Worm (Caenorhabditis elegans) whole organism, early embryonic: ENCODE results near the gene pud-4.
"Not testable (repeated sequence)": the region's sequence is repeated elsewhere in the genome, so short reads cannot be mapped to it uniquely, and the experiment has no call there.

Experiments
- B0310.2 ChIP-seq: sonication (generic microtip); optimal IDR thresholded peaks from 2 replicates; lab custom pipeline; 2016; ENCODE audit warnings: mild to moderate bottlenecking, missing genetic modification characterization, missing compliant biosample characterization
- F13C5.2 ChIP-seq: sonication (generic microtip); optimal IDR thresholded peaks from 2 replicates; lab custom pipeline; 2017; ENCODE audit warnings: mild to moderate bottlenecking, missing genetic modification characterization, inconsistent platforms, missing compliant biosample characterization
- aly-1 ChIP-seq: sonication (generic microtip); optimal IDR thresholded peaks from 2 replicates; lab custom pipeline; 2016; ENCODE audit warnings: missing genetic modification characterization, missing compliant biosample characterization
- ama-1 ChIP-seq: fragments of 150-350 bp; optimal IDR thresholded peaks from 2 replicates; lab custom pipeline; 2014
- ceh-13 ChIP-seq: fragments of 200-800 bp; sonication (Bioruptor generic); optimal IDR thresholded peaks from 2 replicates; lab custom pipeline; 2018; ENCODE audit warnings: mild to moderate bottlenecking, missing genetic modification characterization, missing compliant biosample characterization
- ceh-36 ChIP-seq: sonication (generic microtip); optimal IDR thresholded peaks from 2 replicates; lab custom pipeline; 2016; ENCODE audit warnings: missing genetic modification characterization, inconsistent platforms, missing compliant biosample characterization
- ets-7 ChIP-seq: sonication (generic microtip); optimal IDR thresholded peaks from 2 replicates; lab custom pipeline; 2016; ENCODE audit warnings: missing genotype, missing genetic modification characterization, missing compliant biosample characterization
- flt-1 ChIP-seq: fragments of 200-800 bp; sonication (Bioruptor generic); IDR thresholded peaks from 2 replicates; pipeline ENCODE4 v1.3.6; 2022; ENCODE audit warnings: missing genetic modification characterization, missing compliant biosample characterization
- hmbx-1 ChIP-seq: sonication (generic microtip); optimal IDR thresholded peaks from 2 replicates; lab custom pipeline; 2016; ENCODE audit warnings: mild to moderate bottlenecking, missing genetic modification characterization, missing compliant biosample characterization
- hmg-4 ChIP-seq: fragments of 200-800 bp; sonication (Bioruptor generic); optimal IDR thresholded peaks from 2 replicates; lab custom pipeline; 2018; ENCODE audit warnings: mild to moderate bottlenecking, missing genetic modification characterization, missing compliant biosample characterization
- hnd-1 ChIP-seq: sonication (generic microtip); optimal IDR thresholded peaks from 2 replicates; lab custom pipeline; 2016; ENCODE audit warnings: missing genetic modification characterization, missing compliant biosample characterization
- pes-1 ChIP-seq: fragments of 200-800 bp; sonication (Bioruptor generic); IDR thresholded peaks from 2 replicates; pipeline ENCODE4 v1.3.6; 2022; ENCODE audit warnings: missing genetic modification reagents, missing genetic modification characterization, missing compliant biosample characterization
- scrt-1 ChIP-seq: fragments of 200-800 bp; sonication (Bioruptor generic); IDR thresholded peaks from 2 replicates; pipeline ENCODE4 v1.3.6; 2022; ENCODE audit warnings: missing genetic modification characterization, missing compliant biosample characterization
- sea-1 ChIP-seq: fragments of 200-800 bp; sonication (Bioruptor generic); conservative IDR thresholded peaks from 2 replicates; pipeline ENCODE4 v1.3.6; 2022; ENCODE audit warnings: missing genetic modification characterization, missing compliant biosample characterization
- tbx-11 ChIP-seq: fragments of 200-800 bp; sonication (Bioruptor generic); IDR thresholded peaks from 2 replicates; pipeline ENCODE4 v1.3.6; 2022; ENCODE audit warnings: missing genetic modification characterization, missing compliant biosample characterization
- tbx-37 ChIP-seq: fragments of 200-800 bp; sonication (Bioruptor generic); conservative IDR thresholded peaks from 2 replicates; pipeline ENCODE4 v1.3.6; 2022; ENCODE audit warnings: missing genetic modification reagents, missing genetic modification characterization, missing compliant biosample characterization
- tra-4 ChIP-seq: sonication (generic microtip); optimal IDR thresholded peaks from 2 replicates; lab custom pipeline; 2017; ENCODE audit warnings: missing genetic modification characterization, missing compliant biosample characterization

pud-4 gene

ce11 chrV:2321001-2321400 lies 5.5 kb upstream of the pud-4 start, which contains the start of gene Y19D10B.6:
Y19D10B.6 (minus strand) TSS chrV:2321101.
- TF ChIP-seq hmbx-1; scrt-1 (GFP tag; lab: Robert Waterston, UW); ceh-36: not testable (repeated sequence)

- not testable (repeated sequence) for TF ChIP-seq hmg-4 (GFP tag; lab: Kevin White, UChicago); sea-1 (GFP tag; lab: Robert Waterston, UW); hmbx-1
Observed at ce11 chrV:2322466-2322865, 4.0 kb upstream of the pud-4 start, which contains the start of gene pud-1.2. pud-1.2 (minus strand) TSS chrV:2322566.

DNA sequence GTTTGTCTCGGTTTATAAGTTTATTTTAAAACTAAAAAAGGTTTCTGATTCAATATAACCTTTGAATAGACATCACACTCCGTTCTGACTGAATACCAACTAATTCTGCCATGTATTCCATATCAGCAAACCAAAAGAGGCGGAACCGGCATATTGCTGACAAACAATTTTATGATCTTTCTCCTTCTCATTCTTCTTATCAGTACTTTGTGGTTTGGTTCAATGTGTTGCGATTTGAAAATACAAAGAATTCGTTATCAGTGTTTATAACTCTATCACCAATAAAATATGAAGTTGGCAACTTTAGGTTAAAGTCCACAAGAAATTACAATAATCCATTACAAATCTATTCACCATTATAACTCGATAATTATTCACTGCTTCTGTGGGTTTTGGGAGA lies 2.2 kb upstream of the pud-4 start:
- TF ChIP-seq flt-1 (GFP tag; lab: Robert Waterston, UW) (no peak), ceh-13 (GFP tag; lab: Kevin White, UChicago) (no peak), ceh-36 (no peak), tbx-11 (GFP tag; lab: Robert Waterston, UW) (no peak), tbx-37 (GFP tag; lab: Robert Waterston, UW) (no peak)

ce11 chrV:2325052-2325451 lies 1.4 kb upstream of the pud-4 start, which contains the start of gene pud-3:
pud-3 (minus strand) TSS chrV:2325152.
- TF ChIP-seq hmbx-1 (no peak), pes-1 (GFP tag; lab: Robert Waterston, UW) (no peak), scrt-1 (GFP tag; lab: Robert Waterston, UW) (no peak), tbx-11 (GFP tag; lab: Robert Waterston, UW) (no peak), sea-1 (GFP tag; lab: Robert Waterston, UW) (no peak), B0310.2 (tag; lab: Kevin White, UChicago) (no peak), hmg-4 (GFP tag; lab: Kevin White, UChicago) (no peak), ets-7 (no peak), ceh-13 (GFP tag; lab: Kevin White, UChicago) (no peak), F13C5.2 (no peak), aly-1 (no peak), flt-1 (GFP tag; lab: Robert Waterston, UW) (no peak), ceh-36 (no peak), tra-4 (tag; lab: Kevin White, UChicago) (no peak), ama-1 (lab: Kevin White, UChicago) (no peak), tbx-37 (GFP tag; lab: Robert Waterston, UW) (no peak)

DNA sequence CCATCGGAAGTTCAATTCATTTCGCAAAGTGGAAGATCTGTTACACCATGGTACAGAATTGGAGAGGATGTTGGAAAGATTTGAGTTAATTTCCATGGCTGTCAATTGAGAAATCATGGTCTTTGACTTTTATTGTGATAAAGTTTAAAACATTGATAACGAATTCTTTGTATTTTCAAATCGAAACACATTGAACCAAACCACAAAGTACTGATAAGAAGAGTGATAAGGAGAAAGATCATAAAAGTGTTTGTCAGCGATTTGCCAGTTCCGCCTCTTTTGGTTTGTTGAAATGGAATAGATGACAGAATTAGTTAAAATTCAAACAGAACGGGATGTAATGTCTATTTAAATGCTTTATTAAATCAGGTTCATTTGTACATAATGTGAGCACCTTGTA lies 646 bp downstream of the pud-4 start:
- TF ChIP-seq B0310.2 (tag; lab: Kevin White, UChicago) (no peak), hmbx-1 (no peak), aly-1 (no peak), scrt-1 (GFP tag; lab: Robert Waterston, UW) (no peak)

- not testable (repeated sequence) for TF ChIP-seq aly-1; ama-1 (lab: Kevin White, UChicago); F13C5.2
Observed at ce11 chrV:2330129-2330528, 3.7 kb downstream of the pud-4 start, which contains the start of gene pud-1.1. pud-1.1 (plus strand) TSS chrV:2330429.

ce11 chrV:2331616-2332015 lies 5.1 kb downstream of the pud-4 start, which contains the start of gene irld-32:
irld-32 (plus strand) TSS chrV:2331916.
- not testable (repeated sequence) for TF ChIP-seq hnd-1 (tag; lab: Kevin White, UChicago); tbx-11 (GFP tag; lab: Robert Waterston, UW); sea-1 (GFP tag; lab: Robert Waterston, UW)

DNA sequence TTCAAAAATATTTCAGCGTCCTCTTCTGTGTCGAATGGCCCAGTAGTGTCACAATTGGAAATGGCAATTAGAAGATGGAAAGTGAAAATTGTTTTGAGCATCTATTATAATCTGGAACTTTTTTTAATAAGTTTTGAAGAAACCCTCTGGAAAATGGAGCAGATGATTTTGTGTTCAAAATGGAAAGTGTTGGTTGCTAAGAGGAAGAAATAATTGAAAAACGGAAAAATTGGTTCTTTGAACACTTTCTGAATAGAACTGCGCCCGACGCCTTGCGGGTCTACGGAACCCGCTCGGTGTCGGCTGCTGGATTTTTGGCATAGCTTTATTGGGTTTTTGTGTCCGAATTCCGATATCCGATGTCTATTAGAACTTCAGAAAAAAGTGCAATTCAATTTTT lies 9.7 kb downstream of the pud-4 start, which contains the start of gene irld-28:
irld-28 (minus strand) TSS at position 101 of the 400 bp plus-strand sequence.
- TF ChIP-seq pes-1 (GFP tag; lab: Robert Waterston, UW): no peak
- no peak for TF ChIP-seq hnd-1 (tag; lab: Kevin White, UChicago)
- no peak for TF ChIP-seq hmbx-1
- no peak for TF ChIP-seq ceh-36
- no peak for TF ChIP-seq sea-1 (GFP tag; lab: Robert Waterston, UW)
- TF ChIP-seq hmg-4 (GFP tag; lab: Kevin White, UChicago): no peak
- TF ChIP-seq tbx-37 (GFP tag; lab: Robert Waterston, UW): no peak
- TF ChIP-seq B0310.2 (tag; lab: Kevin White, UChicago): no peak
- TF ChIP-seq ets-7: no peak

DNA sequence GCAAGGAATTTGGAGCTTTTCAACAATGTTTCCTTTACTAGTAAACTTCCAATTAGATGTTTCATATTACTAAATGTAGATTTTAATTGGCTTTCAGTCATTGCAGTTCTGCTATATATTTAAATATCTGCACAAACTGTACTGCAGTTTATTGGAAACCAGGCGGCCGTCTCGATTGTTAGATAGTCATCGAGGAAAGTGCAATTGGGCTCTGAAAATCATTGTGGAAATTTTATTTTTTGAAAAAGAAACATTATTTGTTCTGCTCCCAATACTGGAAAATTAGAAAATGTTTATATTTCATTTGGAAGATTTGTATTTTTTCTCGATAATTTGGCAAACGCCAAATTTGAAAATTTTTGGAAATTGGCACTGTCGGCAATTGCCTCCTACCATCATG lies 12.1 kb downstream of the pud-4 start, which contains the start of gene irld-29:
irld-29 (minus strand) TSS at position 101 of the 400 bp plus-strand sequence.
- TF ChIP-seq ets-7: no peak
- TF ChIP-seq hmbx-1: no peak
- TF ChIP-seq sea-1 (GFP tag; lab: Robert Waterston, UW): no peak
- TF ChIP-seq aly-1: no peak
- TF ChIP-seq tbx-37 (GFP tag; lab: Robert Waterston, UW): no peak
- TF ChIP-seq tbx-11 (GFP tag; lab: Robert Waterston, UW): no peak
- TF ChIP-seq scrt-1 (GFP tag; lab: Robert Waterston, UW): no peak
- TF ChIP-seq F13C5.2: no peak
- TF ChIP-seq B0310.2 (tag; lab: Kevin White, UChicago): no peak
- no peak for TF ChIP-seq tra-4 (tag; lab: Kevin White, UChicago)
- no peak for TF ChIP-seq ama-1 (lab: Kevin White, UChicago)
- no peak for TF ChIP-seq ceh-36
- TF ChIP-seq ceh-13 (GFP tag; lab: Kevin White, UChicago): no peak
- TF ChIP-seq pes-1 (GFP tag; lab: Robert Waterston, UW): no peak
- TF ChIP-seq hmg-4 (GFP tag; lab: Kevin White, UChicago): no peak
- TF ChIP-seq hnd-1 (tag; lab: Kevin White, UChicago): no peak
